Worm (Caenorhabditis elegans) whole organism, L4/young adult: Measurements from ENCODE around the gene math-42.

ENCODE experiments used
- W03F9.2 ChIP-seq: fragments of 150-350 bp; optimal IDR thresholded peaks from 2 replicates; lab custom pipeline; 2014; ENCODE audit warnings: missing biosample characterization, missing genetic modification characterization
- him-1 ChIP-seq: sonication (generic microtip); optimal IDR thresholded peaks from 2 replicates; lab custom pipeline; 2016; ENCODE audit warnings: missing genotype, missing genetic modification reagents, missing genetic modification characterization, missing compliant biosample characterization

- TF ChIP-seq him-1 (no peak), W03F9.2 (tag; lab: Kevin White, UChicago) (no peak)
Measured at ce11 chrII:2152455-2152854, 52.7 kb downstream of the math-42 start.
